Worm (Caenorhabditis elegans): Measurements from ENCODE around the gene srsx-2.

DNA sequence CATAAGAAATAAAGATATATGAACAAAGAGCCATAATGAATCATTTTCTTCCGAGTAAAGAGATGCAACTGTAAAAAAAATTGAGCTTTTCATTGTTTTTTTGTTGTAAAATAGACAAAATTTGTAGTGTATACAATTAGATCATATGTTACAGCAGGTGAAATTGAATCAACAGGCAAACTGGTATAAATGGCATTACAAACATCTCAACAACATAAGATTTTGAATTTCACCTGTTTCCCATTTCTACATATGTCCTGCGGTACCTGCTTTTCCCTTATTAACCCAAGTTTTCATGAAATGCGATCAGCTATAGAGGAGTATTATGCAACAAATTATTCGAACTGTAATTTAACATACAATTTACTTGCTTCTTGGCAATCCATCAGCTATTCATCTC lies 42.8 kb downstream of the srsx-2 start, which contains the start of gene srh-120:
- no peak for TF ChIP-seq ztf-4 (tag; optimal IDR thresholded peaks at IDR 0.05)
- no peak for TF ChIP-seq mml-1 (tag; optimal IDR thresholded peaks at IDR 0.05)
- no peak for TF ChIP-seq nhr-12 (tag; optimal IDR thresholded peaks at IDR 0.05)
- TF ChIP-seq skn-1 (tag; optimal IDR thresholded peaks at IDR 0.05) = no peak
- TF ChIP-seq ceh-82 (tag; optimal IDR thresholded peaks at IDR 0.05) = no peak
- no peak for TF ChIP-seq nhr-11 (tag; optimal IDR thresholded peaks at IDR 0.05)
- no peak for TF ChIP-seq ZK546.5 (tag; optimal IDR thresholded peaks at IDR 0.05)
- no peak for TF ChIP-seq unc-62 (GFP tag; optimal IDR thresholded peaks at IDR 0.05)
- no peak for TF ChIP-seq ceh-16 (tag; optimal IDR thresholded peaks at IDR 0.05)
- no peak for TF ChIP-seq nhr-237 (tag; optimal IDR thresholded peaks at IDR 0.05)
- TF ChIP-seq sea-2 (GFP tag; optimal IDR thresholded peaks at IDR 0.05) = no peak
- TF ChIP-seq lin-15B (tag; optimal IDR thresholded peaks at IDR 0.05) = no peak
- no peak for TF ChIP-seq ceh-9 (tag; optimal IDR thresholded peaks at IDR 0.05)
